Fruit fly (Drosophila melanogaster): ENCODE measurements around the gene CG18063.
A peak's percentile ranks its signal among the peaks of the same experiment; 100 is the strongest.

CG18063 gene

DNA sequence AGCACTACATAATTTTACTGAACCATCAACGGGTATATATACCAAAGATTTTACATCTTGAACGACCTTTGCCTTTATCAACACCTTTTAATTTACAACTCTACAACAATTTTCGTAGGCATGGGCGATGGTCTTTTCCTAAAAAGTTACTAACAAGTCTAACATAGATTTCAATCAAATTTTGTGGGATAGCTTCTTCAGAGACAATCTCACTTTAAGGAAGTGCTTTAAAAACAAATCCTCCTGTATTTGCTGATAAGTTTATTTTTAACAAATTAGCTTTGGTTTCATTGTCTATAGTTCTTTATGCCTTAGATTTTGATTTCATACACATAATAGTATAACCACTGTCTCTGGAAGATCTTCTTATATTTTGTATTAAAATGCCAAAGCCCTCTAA lies at the start of gene CG18063:
TSS of gene CG18063 (plus strand) at position 301 of the 400 bp plus-strand sequence.
- TF ChIP-seq CG17801 (GFP tag; optimal IDR thresholded peaks at IDR 0.05; ENCODE audit: partially characterized antibody), result no peak

- TF ChIP-seq CG17801 (GFP tag; optimal IDR thresholded peaks at IDR 0.05; ENCODE audit: partially characterized antibody), result no peak
Measured at dm6 chr2L:15908086-15908485, 49.6 kb upstream of the CG18063 start.

- TF ChIP-seq CG17801 (GFP tag; optimal IDR thresholded peaks at IDR 0.05; ENCODE audit: partially characterized antibody), result peak; percentile 63
Measured at dm6 chr2L:15908496-15909276, 49.0 kb upstream of the CG18063 start.

dm6 chr2L:15909277-15909674 lies 48.4 kb upstream of the CG18063 start:
- no peak for TF ChIP-seq CG17801 (GFP tag; optimal IDR thresholded peaks at IDR 0.05; ENCODE audit: partially characterized antibody)

DNA sequence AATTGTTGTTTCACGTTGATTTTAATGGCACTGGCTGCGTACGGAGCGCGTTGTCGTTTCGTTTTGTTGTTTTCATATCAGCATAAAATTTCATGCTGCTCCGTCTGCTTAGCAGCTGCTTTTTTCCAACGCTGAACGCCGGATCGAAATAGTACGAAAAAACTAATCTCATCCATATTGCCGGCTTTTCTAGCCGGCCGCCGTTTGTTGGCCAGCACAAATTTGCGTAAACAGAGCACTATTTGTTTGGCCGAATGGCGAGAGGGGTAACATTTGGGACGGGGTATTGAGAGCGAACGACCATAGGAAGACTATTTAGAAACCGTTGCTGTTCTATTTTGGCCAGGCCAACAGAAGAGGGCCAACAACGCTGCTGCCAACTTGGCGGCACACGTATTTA lies 47.8 kb upstream of the CG18063 start:
- no peak for TF ChIP-seq CG17801 (GFP tag; optimal IDR thresholded peaks at IDR 0.05; ENCODE audit: partially characterized antibody)

dm6 chr2L:15910937-15911590 lies 46.6 kb upstream of the CG18063 start:
- TF ChIP-seq CG17801 (GFP tag; optimal IDR thresholded peaks at IDR 0.05; ENCODE audit: partially characterized antibody), result peak; percentile 71

- no peak for TF ChIP-seq CG17801 (GFP tag; optimal IDR thresholded peaks at IDR 0.05; ENCODE audit: partially characterized antibody)
Measured at dm6 chr2L:15911591-15912007, 46.1 kb upstream of the CG18063 start.

dm6 chr2L:15912008-15912900 lies 45.4 kb upstream of the CG18063 start:
- TF ChIP-seq CG17801 (GFP tag; optimal IDR thresholded peaks at IDR 0.05; ENCODE audit: partially characterized antibody), result peak; percentile 92

DNA sequence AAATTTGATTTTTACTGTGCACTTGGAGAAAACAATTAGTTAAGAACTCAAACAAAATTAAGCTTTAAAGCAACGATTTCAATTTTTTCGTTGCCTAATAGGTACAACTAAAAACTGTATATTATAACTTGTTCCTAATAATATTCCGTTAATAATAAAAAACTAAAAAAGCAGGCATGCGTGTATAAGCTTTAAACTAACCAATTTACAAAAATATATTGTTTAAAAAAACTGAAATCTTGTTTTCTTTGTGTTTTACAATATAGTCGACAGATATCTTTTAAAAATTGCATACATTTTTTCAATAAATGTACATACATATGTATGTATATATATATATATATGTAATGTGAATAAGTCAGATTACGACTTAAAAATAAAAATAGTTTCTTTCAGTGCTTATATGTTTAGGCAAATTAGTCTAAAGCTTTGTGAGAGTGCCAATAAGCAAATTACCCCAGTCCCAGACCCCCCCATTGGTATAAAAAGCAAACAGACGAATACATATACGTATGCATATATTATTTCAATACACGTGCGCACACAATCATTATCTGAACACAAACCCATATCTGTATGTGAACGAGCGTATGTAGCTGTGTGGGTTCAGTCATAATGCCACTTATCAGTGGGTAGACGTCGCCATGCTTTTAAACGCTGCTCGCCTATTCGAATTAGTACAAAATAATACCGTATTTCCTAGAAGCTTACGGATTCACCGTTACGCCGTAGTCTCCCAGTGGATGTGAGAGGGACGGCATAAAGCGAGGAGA lies 44.6 kb upstream of the CG18063 start:
- TF ChIP-seq CG17801 (GFP tag; optimal IDR thresholded peaks at IDR 0.05; ENCODE audit: partially characterized antibody), result peak; percentile 9

- TF ChIP-seq CG17801 (GFP tag; optimal IDR thresholded peaks at IDR 0.05; ENCODE audit: partially characterized antibody), result peak; percentile 23
Measured at dm6 chr2L:15913674-15914037, 44.0 kb upstream of the CG18063 start.

dm6 chr2L:15916588-15916987 lies 41.1 kb upstream of the CG18063 start, which contains the start of gene CG13244:
Gene CG13244 (plus strand): TSS chr2L:15916888.
- no peak for TF ChIP-seq CG17801 (GFP tag; optimal IDR thresholded peaks at IDR 0.05; ENCODE audit: partially characterized antibody)

- TF ChIP-seq CG17801 (GFP tag; optimal IDR thresholded peaks at IDR 0.05; ENCODE audit: partially characterized antibody), result no peak
Measured at dm6 chr2L:15923095-15923494, 34.6 kb upstream of the CG18063 start, which contains the start of gene CG4793. Gene CG4793 (plus strand): TSS chr2L:15923395.

- TF ChIP-seq CG17801 (GFP tag; optimal IDR thresholded peaks at IDR 0.05; ENCODE audit: partially characterized antibody), result no peak
Measured at dm6 chr2L:15936138-15936537, 21.5 kb upstream of the CG18063 start.

dm6 chr2L:15941141-15941540 lies 16.5 kb upstream of the CG18063 start, which contains the start of gene CG12448:
Gene CG12448 (plus strand): TSS chr2L:15941441.
- no peak for TF ChIP-seq CG17801 (GFP tag; optimal IDR thresholded peaks at IDR 0.05; ENCODE audit: partially characterized antibody)

Measured in ovary, adult (tissue).